Worm (Caenorhabditis elegans) whole organism, L4/young adult: ENCODE results near the gene ztf-17.
A peak's percentile ranks its signal among the peaks of the same experiment; 100 is the strongest.

Experiments
- W03F9.2 ChIP-seq: fragments of 150-350 bp; optimal IDR thresholded peaks from 2 replicates; lab custom pipeline; 2014; ENCODE audit warnings: missing biosample characterization, missing genetic modification characterization
- dao-5 ChIP-seq: sonication (generic microtip); optimal IDR thresholded peaks from 2 replicates; lab custom pipeline; 2016; ENCODE audit warnings: missing genotype, missing genetic modification characterization, moderate library complexity, missing compliant biosample characterization
- him-1 ChIP-seq: sonication (generic microtip); optimal IDR thresholded peaks from 2 replicates; lab custom pipeline; 2016; ENCODE audit warnings: missing genotype, missing genetic modification reagents, missing genetic modification characterization, missing compliant biosample characterization

ztf-17 gene

DNA sequence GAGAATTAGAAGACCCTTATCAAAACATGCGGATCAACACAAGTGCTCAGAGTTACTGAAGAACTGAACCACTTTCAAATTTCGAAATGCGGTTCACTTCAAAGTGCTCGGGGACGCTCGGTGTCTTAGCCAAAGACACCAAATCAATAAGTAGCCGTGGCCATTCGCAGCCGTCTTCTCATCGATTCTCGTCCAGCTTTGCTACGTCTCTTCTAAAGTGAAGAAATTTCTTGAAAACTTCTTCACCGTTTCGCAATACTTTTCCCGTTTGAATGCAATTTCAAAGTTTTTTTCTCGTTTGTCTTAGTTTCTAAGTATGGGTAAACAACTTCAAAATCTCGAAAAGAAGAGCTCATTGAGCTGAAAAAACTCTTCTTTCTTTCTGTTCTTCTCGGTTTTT is 14.9 kb upstream of the ztf-17 start:
- no peak for TF ChIP-seq dao-5 (tag; lab: Kevin White, UChicago)
- no peak for TF ChIP-seq W03F9.2 (tag; lab: Kevin White, UChicago)
- peak; percentile 16 for TF ChIP-seq him-1

DNA sequence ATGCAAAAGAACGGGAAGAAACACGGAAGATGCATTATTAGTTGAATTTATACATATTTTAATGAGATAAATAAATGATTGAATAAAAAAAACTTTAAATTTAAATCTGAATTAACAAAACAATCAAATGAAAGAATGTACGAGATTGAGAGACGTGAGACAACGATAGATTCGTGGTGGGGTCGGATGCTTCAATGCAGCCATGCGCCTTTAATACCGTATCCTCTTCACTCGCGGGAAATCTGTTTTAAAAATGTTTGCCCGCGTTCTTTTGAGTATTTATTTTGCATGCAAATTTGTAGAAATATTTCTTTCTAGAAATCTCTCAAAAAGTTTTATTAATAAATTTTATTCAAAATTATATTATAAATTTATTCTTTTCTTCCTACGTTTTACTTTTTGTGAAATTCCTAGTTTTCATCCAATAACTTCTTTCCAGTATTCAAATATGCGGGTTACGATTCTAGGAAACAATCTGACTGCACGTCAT is 10.5 kb upstream of the ztf-17 start, which contains the start of gene perm-1:
Gene perm-1, plus strand, starts transcription at position 440 of the 490 bp plus-strand sequence.
- TF ChIP-seq him-1 (no peak), W03F9.2 (tag; lab: Kevin White, UChicago) (peak; percentile 73)

DNA sequence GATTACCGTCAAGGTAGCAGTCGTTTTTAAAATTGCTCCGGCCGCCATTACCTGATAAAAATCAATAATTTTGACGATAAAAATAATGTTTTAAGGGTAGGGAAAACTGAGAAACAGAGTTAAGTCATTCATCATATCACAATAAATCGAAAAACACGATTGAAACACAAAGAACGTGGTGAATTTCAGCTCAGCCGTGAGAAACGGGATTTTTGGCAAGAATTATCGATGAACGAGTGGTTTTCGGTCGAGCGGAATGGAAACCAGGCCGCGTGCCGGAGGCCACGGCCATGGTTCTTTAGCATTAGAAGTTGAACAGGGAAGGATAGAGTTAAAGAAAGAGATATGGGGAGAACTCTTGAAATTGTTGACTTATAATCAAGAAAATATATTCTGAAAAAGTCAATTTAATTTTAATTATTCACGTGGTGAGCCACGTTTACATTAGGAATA is 9.3 kb upstream of the ztf-17 start, which contains the start of the genes vha-4 and T01H3.5:
Gene vha-4, minus strand, starts transcription at position 51 of the 453 bp plus-strand sequence.
Gene T01H3.5, plus strand, starts transcription at position 351 of the 453 bp plus-strand sequence.
- no peak for TF ChIP-seq dao-5 (tag; lab: Kevin White, UChicago)
- TF ChIP-seq W03F9.2 (tag; lab: Kevin White, UChicago), result no peak
- TF ChIP-seq him-1, result no peak

DNA sequence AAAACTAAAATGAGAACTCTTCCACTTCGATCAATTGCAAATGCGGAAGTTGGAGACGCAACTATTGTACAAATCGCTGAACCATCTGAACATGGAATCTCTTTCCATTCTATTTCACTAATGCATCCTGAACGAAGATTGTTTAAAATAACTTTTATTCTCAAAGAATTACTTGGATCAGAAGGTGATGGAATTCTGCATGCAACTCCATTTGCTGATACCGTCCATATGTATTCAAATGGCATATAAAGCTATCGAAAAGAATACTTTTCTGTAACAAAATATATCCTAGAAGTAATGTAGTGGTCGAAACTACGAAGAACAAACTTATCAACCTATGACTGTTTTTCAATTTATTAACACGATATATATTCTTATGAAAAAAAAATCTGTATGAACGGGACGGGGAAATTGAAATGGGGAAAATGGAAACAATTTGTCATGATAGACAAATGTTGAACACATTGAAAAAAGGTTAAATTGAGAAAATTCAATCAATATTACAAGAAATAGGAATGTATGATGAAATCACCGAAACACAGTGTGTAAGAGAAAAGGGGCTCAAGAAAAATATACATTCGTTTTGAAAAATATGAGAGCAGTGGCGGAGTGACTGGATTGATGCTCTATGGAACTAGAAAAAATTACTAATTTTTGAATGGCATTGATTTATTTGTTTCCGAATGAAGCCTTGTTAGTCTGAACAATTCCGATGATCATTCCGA is 7.9 kb upstream of the ztf-17 start, which contains the start of gene T01H3.2:
Gene T01H3.2, minus strand, starts transcription at position 251 of the 725 bp plus-strand sequence.
- no peak for TF ChIP-seq W03F9.2 (tag; lab: Kevin White, UChicago)
- no peak for TF ChIP-seq him-1
- TF ChIP-seq dao-5 (tag; lab: Kevin White, UChicago), result no peak

DNA sequence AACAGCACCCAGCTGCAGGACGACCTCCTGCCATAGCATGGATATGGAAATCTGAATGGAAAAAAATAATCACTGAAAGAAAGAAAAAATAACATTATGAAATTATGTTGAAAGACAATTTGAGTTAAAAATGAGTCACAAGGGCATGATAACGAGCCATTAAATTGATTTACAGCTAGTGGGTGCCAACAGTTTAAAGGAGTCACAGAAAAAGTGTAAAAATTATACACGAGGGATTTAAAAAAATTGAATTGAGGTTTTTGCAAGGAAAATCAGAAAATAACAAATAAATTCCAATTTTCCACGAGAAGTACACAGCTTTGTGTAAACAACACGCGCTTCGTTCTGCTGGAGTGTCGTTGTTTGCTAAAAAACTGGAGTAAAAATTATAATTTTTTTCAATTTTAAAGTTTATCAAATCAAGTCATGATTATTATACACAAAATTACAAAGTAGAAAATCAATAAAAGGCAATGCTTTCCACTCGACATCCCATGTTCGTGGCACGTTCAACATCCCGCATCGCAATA is 3.9 kb upstream of the ztf-17 start, which contains the start of gene T01H3.3:
Gene T01H3.3, minus strand, starts transcription at position 51 of the 530 bp plus-strand sequence.
- TF ChIP-seq dao-5 (tag; lab: Kevin White, UChicago), result no peak
- peak; percentile 20 for TF ChIP-seq W03F9.2 (tag; lab: Kevin White, UChicago)

DNA sequence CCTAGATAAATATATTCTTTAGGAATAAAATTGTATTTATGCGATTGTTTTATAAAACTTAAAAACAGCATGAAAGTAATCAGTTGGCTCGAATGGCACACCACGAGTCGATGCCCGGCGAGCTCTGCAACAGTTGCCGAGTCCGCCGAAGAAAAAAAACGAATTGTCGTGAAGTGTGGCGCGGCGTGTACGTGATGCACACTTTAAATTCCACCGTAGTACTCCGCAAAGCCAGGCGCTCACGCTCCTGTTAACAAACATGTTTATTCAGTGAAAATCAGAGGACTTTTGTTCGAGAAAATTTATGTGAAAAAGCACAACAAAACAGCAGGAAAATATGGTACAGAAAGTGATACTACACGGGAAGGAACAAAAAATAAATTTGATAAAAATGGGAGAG is 670 bp upstream of the ztf-17 start:
- TF ChIP-seq dao-5 (tag; lab: Kevin White, UChicago) (no peak), W03F9.2 (tag; lab: Kevin White, UChicago) (peak; percentile 3)

DNA sequence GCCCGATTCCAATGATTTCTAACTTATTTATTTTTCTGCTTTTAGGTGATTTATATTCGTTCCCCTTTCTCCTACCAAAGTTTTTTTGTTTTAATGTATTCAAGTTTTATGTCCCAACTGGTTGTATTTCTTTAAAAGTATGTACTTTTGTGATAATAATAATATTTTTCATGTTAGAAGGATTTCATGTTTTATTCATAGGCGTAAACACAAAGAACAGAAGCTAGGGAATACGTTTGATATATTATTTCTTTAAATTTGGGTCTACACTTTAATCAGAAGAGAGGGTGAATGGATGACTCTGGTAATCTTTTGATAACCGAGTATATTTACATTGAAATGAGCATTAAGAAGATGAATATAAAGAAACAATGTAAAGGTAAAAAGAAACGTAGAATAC is 3.9 kb downstream of the ztf-17 start:
- TF ChIP-seq dao-5 (tag; lab: Kevin White, UChicago) (no peak), W03F9.2 (tag; lab: Kevin White, UChicago) (no peak), him-1 (no peak)

DNA sequence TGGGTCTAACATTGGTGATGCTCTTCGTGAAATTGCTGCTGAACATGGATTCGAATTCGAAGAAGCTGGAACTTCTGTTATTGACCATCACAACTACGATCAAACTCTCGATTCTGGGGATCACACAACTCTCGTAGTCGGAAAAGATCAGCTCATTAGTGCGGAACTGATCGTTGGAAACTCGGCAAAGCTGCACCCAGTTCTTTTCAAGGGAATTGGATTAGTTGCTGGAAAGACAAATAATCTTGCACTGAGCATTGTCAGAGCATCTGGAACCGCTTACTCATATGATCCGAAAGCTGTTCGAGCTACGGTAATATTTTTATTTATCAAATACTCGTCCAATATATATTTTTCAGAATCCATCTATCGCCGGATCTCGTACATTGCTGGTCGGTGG is 5.1 kb downstream of the ztf-17 start:
- no peak for TF ChIP-seq W03F9.2 (tag; lab: Kevin White, UChicago)
- no peak for TF ChIP-seq him-1
- TF ChIP-seq dao-5 (tag; lab: Kevin White, UChicago), result no peak

DNA sequence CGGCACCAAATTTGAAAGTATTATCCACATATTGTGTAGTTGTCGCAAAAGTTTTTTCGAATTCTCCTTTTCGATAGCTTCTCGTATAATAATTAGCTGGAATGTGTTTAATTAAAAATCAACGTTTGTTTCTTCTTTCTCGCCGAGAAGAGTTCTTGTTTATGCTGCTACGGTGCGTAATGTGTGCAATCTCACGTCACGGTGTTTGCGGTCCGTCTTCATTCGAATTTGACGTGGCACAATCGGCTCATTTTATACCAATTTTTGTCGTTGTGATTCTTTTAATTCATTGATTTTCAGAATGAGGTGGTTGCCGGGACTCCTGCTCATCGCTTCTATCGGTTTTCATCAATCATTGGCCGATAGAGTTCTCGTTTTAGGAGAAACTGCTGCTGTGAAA is 5.8 kb downstream of the ztf-17 start, which contains the start of gene ostb-1:
Gene ostb-1, plus strand, starts transcription at position 301 of the 400 bp plus-strand sequence.
- TF ChIP-seq W03F9.2 (tag; lab: Kevin White, UChicago), result no peak
- TF ChIP-seq him-1, result no peak
- TF ChIP-seq dao-5 (tag; lab: Kevin White, UChicago), result no peak

DNA sequence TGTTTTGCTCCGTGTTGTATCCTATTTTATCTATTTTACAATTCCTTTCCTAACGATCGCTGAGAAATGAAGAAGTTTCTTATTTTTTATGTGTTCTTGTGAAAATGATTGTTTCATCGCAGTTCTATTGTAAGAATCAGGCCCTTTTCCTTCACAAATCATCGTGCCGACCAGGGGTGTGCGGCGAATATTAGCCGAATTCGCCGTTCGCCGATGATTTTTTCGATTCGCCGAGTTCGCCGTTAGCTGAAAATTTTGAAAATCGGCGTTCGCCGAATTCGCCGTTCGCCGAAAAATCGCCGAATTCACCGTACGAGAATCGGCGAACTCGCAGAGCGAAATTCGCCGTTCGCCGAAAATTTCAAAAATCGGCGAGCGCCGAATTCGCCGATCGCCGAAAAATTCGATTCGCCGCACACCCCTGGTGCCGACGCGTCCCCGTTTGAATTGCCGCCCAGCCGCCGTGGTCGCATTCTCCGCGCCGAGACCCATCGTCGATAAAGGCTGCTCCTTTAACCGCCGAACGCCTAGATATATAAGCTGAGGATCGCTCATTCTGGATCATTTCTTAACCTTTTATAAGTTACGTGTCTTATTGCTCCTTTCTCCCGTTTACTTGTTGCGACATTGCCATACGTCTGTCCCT is 6.4 kb downstream of the ztf-17 start:
- TF ChIP-seq dao-5 (tag; lab: Kevin White, UChicago) (no peak), W03F9.2 (tag; lab: Kevin White, UChicago) (no peak), him-1 (no peak)

DNA sequence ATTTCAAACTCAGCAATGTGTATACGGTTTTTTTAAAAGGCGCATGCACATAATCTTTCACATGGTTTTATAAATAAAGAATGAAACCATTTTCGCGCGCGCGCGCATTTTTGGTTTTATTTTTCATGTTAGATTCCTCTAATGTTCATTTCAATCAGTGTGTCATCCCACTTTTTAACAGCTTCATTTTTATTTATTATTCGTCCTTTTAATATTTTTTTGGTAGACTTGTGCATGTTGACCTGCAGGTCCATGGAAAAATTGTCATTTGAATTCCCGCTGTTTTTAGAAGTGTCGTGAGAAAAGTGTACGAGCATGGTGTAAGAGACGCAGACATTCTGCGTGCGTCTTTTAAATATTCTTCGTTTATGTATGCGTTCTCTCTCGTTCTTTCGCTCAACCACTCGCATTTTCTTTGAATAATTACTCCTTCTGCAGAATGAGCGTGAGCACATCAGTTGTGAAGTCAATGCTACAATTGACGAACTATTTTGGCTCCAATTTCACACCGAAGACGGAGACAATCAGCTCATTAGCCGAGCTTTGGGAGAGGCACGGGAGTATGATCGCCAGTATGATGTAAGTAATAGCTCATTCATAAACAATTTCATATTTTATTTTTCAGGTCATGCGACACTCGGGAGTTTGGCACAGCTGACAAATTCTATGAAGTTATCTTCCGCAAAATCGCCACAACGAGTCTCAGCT is 9.6 kb downstream of the ztf-17 start, which contains the start of gene lin-5:
Gene lin-5, plus strand, starts transcription at position 354 of the 708 bp plus-strand sequence.
- no peak for TF ChIP-seq him-1
- TF ChIP-seq W03F9.2 (tag; lab: Kevin White, UChicago), result peak; percentile 68

DNA sequence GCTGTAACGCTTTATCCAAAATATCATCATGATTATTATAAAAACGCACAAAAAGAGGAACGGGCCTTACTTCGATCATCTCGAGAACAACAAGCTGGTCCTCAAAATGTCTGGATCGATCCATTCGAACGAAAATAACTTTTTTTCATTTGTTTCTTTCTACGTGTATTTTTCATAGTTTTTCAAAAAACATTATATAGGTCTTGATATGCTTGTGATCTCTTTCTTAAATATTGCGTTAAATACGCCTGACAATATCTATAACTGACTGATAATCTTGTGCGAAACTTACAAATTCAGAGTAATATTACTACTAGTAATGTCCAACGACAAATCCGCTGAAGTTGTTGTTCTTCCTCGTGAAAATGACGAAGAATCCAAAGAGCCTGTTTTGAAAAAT is 11.9 kb downstream of the ztf-17 start, which contains the start of gene sds-22:
Gene sds-22, plus strand, starts transcription at position 301 of the 400 bp plus-strand sequence.
- TF ChIP-seq him-1 (no peak), W03F9.2 (tag; lab: Kevin White, UChicago) (no peak), dao-5 (tag; lab: Kevin White, UChicago) (no peak)

DNA sequence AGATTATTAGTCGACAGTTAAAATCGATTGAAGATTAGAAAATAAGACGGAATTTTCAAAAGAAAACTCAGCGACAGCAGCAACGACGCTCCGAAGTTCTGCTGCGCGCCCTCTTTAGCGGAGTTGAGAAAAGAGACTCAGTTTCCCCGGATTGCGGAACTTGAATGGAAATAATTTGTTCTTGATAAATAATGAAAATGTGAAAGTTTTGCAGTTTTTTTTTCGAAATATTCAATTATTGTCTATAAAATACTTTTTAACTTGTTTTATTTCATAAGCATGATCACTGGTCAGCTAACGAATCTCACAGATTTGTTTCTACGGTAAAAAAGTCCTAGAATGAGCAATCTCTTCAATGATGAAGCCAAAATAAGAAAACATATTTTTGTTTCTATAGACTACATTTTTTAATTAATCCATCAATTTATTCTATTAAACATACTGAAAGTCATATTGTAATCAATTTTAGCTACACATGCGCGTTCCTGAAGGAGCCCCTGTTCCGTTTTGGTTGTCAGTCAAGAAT is 12.4 kb downstream of the ztf-17 start, which contains the start of the genes cec-3 and T09A5.15:
Gene cec-3, minus strand, starts transcription at position 116 of the 526 bp plus-strand sequence.
Gene T09A5.15, plus strand, starts transcription at position 476 of the 526 bp plus-strand sequence.
- TF ChIP-seq W03F9.2 (tag; lab: Kevin White, UChicago) (peak; percentile 4), him-1 (no peak)
